Worm (Caenorhabditis elegans): Measurements from ENCODE around the gene klp-4.

klp-4 gene

DNA sequence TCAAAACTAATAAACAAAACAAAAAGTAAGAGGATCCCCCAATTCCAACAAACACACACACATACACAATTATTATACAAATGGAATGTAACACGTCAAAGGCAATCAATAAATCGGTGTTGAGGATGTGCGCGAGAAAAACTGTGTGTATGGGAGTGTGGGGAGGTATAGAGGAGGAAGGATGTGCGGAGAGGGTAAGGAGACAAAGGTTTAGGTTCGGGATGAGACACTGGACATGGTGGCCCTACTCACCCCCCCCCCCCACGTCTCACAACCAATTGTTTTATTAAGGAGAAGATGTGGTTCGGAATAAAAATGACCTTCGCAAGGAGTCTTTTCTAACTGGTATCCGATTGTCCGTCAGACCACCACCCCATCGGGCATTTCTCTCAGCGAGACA lies 44.6 kb upstream of the klp-4 start:
- TF ChIP-seq fos-1 (tag; optimal IDR thresholded peaks at IDR 0.05) (no peak), F26F4.8 (GFP tag; conservative IDR thresholded peaks at IDR 0.05) (0 out of 2 replicates have a peak, but pooled peaks have one; percentile 32), dmd-8 (GFP tag; IDR thresholded peaks at IDR 0.05) (0 out of 2 replicates have a peak, but pooled peaks have one; percentile 30), nhr-42 (GFP tag; IDR thresholded peaks at IDR 0.05) (no peak), aha-1 (tag) (no peak), attf-4 (tag; optimal IDR thresholded peaks at IDR 0.05) (no peak), nhr-10 (tag; optimal IDR thresholded peaks at IDR 0.05) (no peak), ceh-28 (tag; optimal IDR thresholded peaks at IDR 0.05) (no peak), ceh-44 (GFP tag; IDR thresholded peaks at IDR 0.05) (no peak)

DNA sequence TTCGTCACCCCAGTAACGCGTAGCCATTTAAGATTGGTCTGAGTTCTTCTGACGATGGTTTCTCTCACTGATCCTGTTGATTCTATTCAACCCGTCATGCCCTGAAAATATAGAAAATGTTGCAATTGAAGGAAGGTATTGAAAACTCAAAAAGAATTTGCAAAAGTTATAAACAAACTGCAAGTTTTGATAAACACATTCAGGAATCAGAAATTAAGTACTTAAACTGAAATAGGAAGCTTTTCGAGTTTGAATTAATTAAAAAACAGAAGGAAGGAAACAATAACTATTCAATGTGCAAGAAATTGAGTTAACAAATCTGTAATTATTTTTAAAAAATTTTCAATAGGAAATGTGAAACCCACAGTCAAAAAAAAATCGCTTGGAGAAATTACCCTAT lies 41.8 kb upstream of the klp-4 start, which contains the start of gene rgl-1:
Gene rgl-1, minus strand, starts transcription at position 101 of the 400 bp plus-strand sequence.
- TF ChIP-seq unc-62 (GFP tag; optimal IDR thresholded peaks at IDR 0.05 in 1 of 2) (peak in 1 of 2 experiments; percentile 60), unc-62 (tag; optimal IDR thresholded peaks at IDR 0.05) (no peak), ceh-62 (tag; optimal IDR thresholded peaks at IDR 0.05) (no peak), spr-1 (tag; optimal IDR thresholded peaks at IDR 0.05) (no peak), nhr-6 (tag; optimal IDR thresholded peaks at IDR 0.05) (no peak), dmd-9 (GFP tag; IDR thresholded peaks at IDR 0.05) (no peak), mxl-3 (GFP tag; optimal IDR thresholded peaks at IDR 0.05) (no peak), F49E8.2 (tag; optimal IDR thresholded peaks at IDR 0.05; ENCODE audit: borderline replicate concordance) (no peak), nhr-28 (tag; optimal IDR thresholded peaks at IDR 0.05) (no peak)

DNA sequence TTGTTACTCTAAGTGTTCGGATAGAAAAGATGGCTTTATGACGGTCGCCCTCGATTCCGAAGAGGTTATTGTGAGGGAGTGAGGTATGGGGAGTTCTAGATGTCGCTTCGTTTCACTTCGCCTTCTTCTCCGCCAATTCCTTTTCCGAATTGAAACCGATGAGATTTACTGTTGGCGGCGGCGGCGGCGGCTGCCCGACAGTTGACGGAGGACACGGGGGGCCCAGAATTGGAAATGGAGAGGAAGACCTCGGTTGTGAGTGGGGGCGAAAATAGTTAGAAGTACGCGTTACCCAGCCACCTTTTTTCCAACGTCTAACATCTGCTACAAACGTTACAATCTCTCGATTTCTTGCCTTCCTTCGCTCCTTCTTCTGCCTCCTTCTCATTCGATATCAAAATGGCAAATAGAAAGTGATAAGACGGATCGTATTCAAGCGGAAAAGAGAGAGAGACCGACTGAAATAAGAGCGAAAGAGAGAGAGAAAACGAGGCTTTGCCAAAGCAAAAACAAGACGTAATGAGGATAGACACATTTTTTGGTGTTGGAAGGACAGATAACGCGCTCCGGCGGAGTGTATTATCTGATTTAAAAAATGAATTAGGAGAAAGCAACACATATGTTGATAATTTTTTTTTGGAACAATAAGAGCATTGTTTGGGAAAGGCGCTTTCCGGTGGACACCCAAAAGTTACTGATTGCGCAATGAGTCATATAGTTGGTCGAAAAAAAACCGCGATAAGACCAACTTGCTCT lies 39.7 kb upstream of the klp-4 start:
- TF ChIP-seq mdl-1 (tag; optimal IDR thresholded peaks at IDR 0.05) (no peak), F44E2.7 (GFP tag; IDR thresholded peaks at IDR 0.05) (no peak), jun-1 (tag; optimal IDR thresholded peaks at IDR 0.05) (no peak), lim-7 (GFP tag; IDR thresholded peaks at IDR 0.05) (no peak), aha-1 (tag) (no peak), mes-2 (tag; optimal IDR thresholded peaks at IDR 0.05; ENCODE audit: poor library complexity, severe bottlenecking) (no peak), zip-11 (GFP tag; IDR thresholded peaks at IDR 0.05) (no peak), dpl-1 (GFP tag; optimal IDR thresholded peaks at IDR 0.05) (no peak), hlh-11 (tag; optimal IDR thresholded peaks at IDR 0.05) (peak; percentile 37), vab-7 (GFP tag; IDR thresholded peaks at IDR 0.05) (no peak), tag-97 (GFP tag; IDR thresholded peaks at IDR 0.05) (no peak), sdz-12 (GFP tag; optimal IDR thresholded peaks at IDR 0.05) (no peak), F49E8.2 (tag; optimal IDR thresholded peaks at IDR 0.05; ENCODE audit: borderline replicate concordance) (no peak), attf-4 (tag; optimal IDR thresholded peaks at IDR 0.05) (no peak), unc-130 (GFP tag; optimal IDR thresholded peaks at IDR 0.05) (no peak), rbr-2 (tag; optimal IDR thresholded peaks at IDR 0.05) (no peak), nhr-28 (tag; optimal IDR thresholded peaks at IDR 0.05) (peak; percentile 54), zag-1 (tag; optimal IDR thresholded peaks at IDR 0.05) (no peak), ceh-32 (tag; optimal IDR thresholded peaks at IDR 0.05; ENCODE audit: poor library complexity) (no peak), php-3 (GFP tag; IDR thresholded peaks at IDR 0.05) (peak; percentile 36; the same call in 1 of the 2 replicates), lin-29 (GFP tag; IDR thresholded peaks at IDR 0.05) (no peak), nhr-10 (tag; optimal IDR thresholded peaks at IDR 0.05) (no peak), pqm-1 (tag; optimal IDR thresholded peaks at IDR 0.05) (peak; percentile 51), skn-1 (tag; optimal IDR thresholded peaks at IDR 0.05) (no peak), dmd-9 (GFP tag; IDR thresholded peaks at IDR 0.05) (no peak), ztf-11 (tag; optimal IDR thresholded peaks at IDR 0.05) (no peak), egl-43 (GFP tag; IDR thresholded peaks at IDR 0.05) (no peak), spr-1 (tag; optimal IDR thresholded peaks at IDR 0.05) (no peak), set-16 (GFP tag; IDR thresholded peaks at IDR 0.05) (peak; percentile 58), fkh-10 (GFP tag; optimal IDR thresholded peaks at IDR 0.05) (no peak), F10B5.3 (tag; optimal IDR thresholded peaks at IDR 0.05) (no peak), daf-12 (tag; optimal IDR thresholded peaks at IDR 0.05) (no peak), dve-1 (tag; optimal IDR thresholded peaks at IDR 0.05; ENCODE audit: insufficient read depth) (peak; percentile 19), dmd-6 (GFP tag; IDR thresholded peaks at IDR 0.05) (no peak; the same call in 1 of the 2 replicates), snpc-4 (tag; optimal IDR thresholded peaks at IDR 0.05) (no peak), F37D6.2 (tag; optimal IDR thresholded peaks at IDR 0.05) (no peak), nhr-6 (tag; optimal IDR thresholded peaks at IDR 0.05) (no peak)

Data from whole organism, L4 larva.